Worm (Caenorhabditis elegans) whole organism, L4/young adult: ENCODE data around the gene twk-46.

ENCODE experiments used
- W03F9.2 ChIP-seq: fragments of 150-350 bp; optimal IDR thresholded peaks from 2 replicates; lab custom pipeline; 2014; ENCODE audit warnings: missing biosample characterization, missing genetic modification characterization
- dao-5 ChIP-seq: sonication (generic microtip); optimal IDR thresholded peaks from 2 replicates; lab custom pipeline; 2016; ENCODE audit warnings: missing genotype, missing genetic modification characterization, moderate library complexity, missing compliant biosample characterization

DNA sequence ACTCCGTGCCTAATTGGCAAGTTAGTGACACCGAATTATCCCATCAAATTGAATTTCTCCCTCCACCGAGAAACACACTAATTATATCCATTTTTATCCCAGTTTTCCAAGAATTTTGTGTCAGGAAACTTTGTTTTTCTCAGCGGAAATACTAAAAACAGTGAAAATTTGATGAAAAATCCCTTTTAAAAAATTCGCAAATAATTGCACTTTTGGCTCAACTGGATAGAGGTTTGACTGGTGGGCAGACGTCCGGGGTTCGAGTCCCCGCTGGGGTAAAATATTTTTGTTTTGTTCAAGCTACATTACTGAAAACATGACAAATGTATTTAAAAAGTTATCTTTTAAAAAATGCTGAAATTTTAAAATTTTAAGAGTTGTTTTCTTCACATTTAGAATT is 1.9 kb upstream of the twk-46 start:
- no peak for TF ChIP-seq dao-5 (tag; lab: Kevin White, UChicago)
- no peak for TF ChIP-seq W03F9.2 (tag; lab: Kevin White, UChicago)
